Fruit fly (Drosophila melanogaster) whole organism, prepupa: ENCODE results near the gene WASp.

Experiments
- Blimp-1 ChIP-seq: fragments of 200-800 bp; sonication (Bioruptor generic); optimal IDR thresholded peaks from 3 replicates; lab custom pipeline; 2017; ENCODE audit warnings: missing biosample characterization, missing genetic modification characterization, mild to moderate bottlenecking, moderate library complexity, missing genetic modification reagents
- CG10669 ChIP-seq: fragments of 200-800 bp; sonication (Bioruptor generic); optimal IDR thresholded peaks from 3 replicates; lab custom pipeline; 2018; ENCODE audit warnings: missing biosample characterization, mild to moderate bottlenecking, missing genetic modification characterization, moderate library complexity
- CG11294 ChIP-seq: fragments of 200-800 bp; sonication (Bioruptor generic); IDR thresholded peaks from 2 replicates; pipeline ENCODE4 v1.3.6; 2022; ENCODE audit warnings: missing biosample characterization, missing genetic modification characterization
- CG11902 ChIP-seq: fragments of 200-800 bp; sonication (Bioruptor generic); optimal IDR thresholded peaks from 3 replicates; lab custom pipeline; 2016; ENCODE audit warnings: missing biosample characterization, missing genetic modification characterization
- CG15336 ChIP-seq: fragments of 200-800 bp; sonication (Bioruptor generic); IDR thresholded peaks from 2 replicates; pipeline ENCODE4 v1.3.6; 2022; ENCODE audit warnings: missing biosample characterization, missing genetic modification characterization
- CG1621 ChIP-seq: fragments of 200-800 bp; sonication (Bioruptor generic); optimal IDR thresholded peaks from 3 replicates; lab custom pipeline; 2018; ENCODE audit warnings: missing biosample characterization, mild to moderate bottlenecking, missing genetic modification characterization
- CG3032 ChIP-seq: fragments of 200-800 bp; optimal IDR thresholded peaks from 2 replicates; lab custom pipeline; 2019; ENCODE audit warnings: missing biosample characterization, mild to moderate bottlenecking, missing genetic modification characterization, moderate library complexity
- CG31627 ChIP-seq: fragments of 200-800 bp; sonication (Bioruptor generic); optimal IDR thresholded peaks from 3 replicates; lab custom pipeline; 2016; ENCODE audit warnings: missing biosample characterization, missing genetic modification characterization
- CG3919 ChIP-seq: fragments of 200-800 bp; sonication (Bioruptor generic); optimal IDR thresholded peaks from 3 replicates; lab custom pipeline; 2016; ENCODE audit warnings: missing biosample characterization, missing genetic modification characterization
- CG4318 ChIP-seq: fragments of 200-800 bp; sonication (Bioruptor generic); optimal IDR thresholded peaks from 3 replicates; lab custom pipeline; 2017; ENCODE audit warnings: missing biosample characterization, mild to moderate bottlenecking, missing genetic modification characterization
- CG6163 ChIP-seq: fragments of 200-800 bp; sonication (Bioruptor generic); IDR thresholded peaks from 3 replicates; pipeline ENCODE4 v1.3.6; 2022; ENCODE audit warnings: missing biosample characterization, missing genetic modification characterization
- CG6276 ChIP-seq: fragments of 200-800 bp; sonication (Bioruptor generic); optimal IDR thresholded peaks from 2 replicates; lab custom pipeline; 2017; ENCODE audit warnings: missing biosample characterization, mild to moderate bottlenecking, missing genetic modification characterization
- CG6808 ChIP-seq: fragments of 200-800 bp; sonication (Bioruptor generic); optimal IDR thresholded peaks from 3 replicates; lab custom pipeline; 2017; ENCODE audit warnings: missing biosample characterization, missing genetic modification characterization, mild to moderate bottlenecking, moderate library complexity, missing genetic modification reagents
- CG6854 ChIP-seq: fragments of 200-800 bp; sonication (Bioruptor generic); optimal IDR thresholded peaks from 2 replicates; lab custom pipeline; 2017; ENCODE audit warnings: missing biosample characterization, mild to moderate bottlenecking, missing genetic modification characterization
- CG7368 ChIP-seq: fragments of 200-800 bp; sonication (Bioruptor generic); optimal IDR thresholded peaks from 3 replicates; lab custom pipeline; 2016; ENCODE audit warnings: missing biosample characterization, missing genetic modification characterization
- CG8119 ChIP-seq: fragments of 200-800 bp; sonication (Bioruptor generic); IDR thresholded peaks from 3 replicates; pipeline ENCODE4 v1.3.6; 2022; ENCODE audit warnings: missing biosample characterization, missing genetic modification characterization
- CG8319 ChIP-seq: fragments of 200-800 bp; sonication (Bioruptor generic); optimal IDR thresholded peaks from 3 replicates; lab custom pipeline; 2016; ENCODE audit warnings: missing biosample characterization, missing genetic modification characterization
- CG8632 ChIP-seq: fragments of 200-800 bp; sonication (Bioruptor generic); optimal IDR thresholded peaks from 3 replicates; lab custom pipeline; 2016; ENCODE audit warnings: missing biosample characterization, missing genetic modification characterization
- CG9139 ChIP-seq: fragments of 200-800 bp; sonication (Bioruptor generic); optimal IDR thresholded peaks from 3 replicates; lab custom pipeline; 2017; ENCODE audit warnings: missing biosample characterization, mild to moderate bottlenecking, missing genetic modification characterization
- Eip75B ChIP-seq: fragments of 200-800 bp; sonication (Bioruptor generic); optimal IDR thresholded peaks from 3 replicates; lab custom pipeline; 2016; ENCODE audit warnings: missing biosample characterization, missing genetic modification characterization
- Eip93F ChIP-seq: fragments of 200-800 bp; sonication (Bioruptor generic); optimal IDR thresholded peaks from 2 replicates; lab custom pipeline; 2016; ENCODE audit warnings: missing biosample characterization, mild to moderate bottlenecking, missing genetic modification characterization
- Ets21C ChIP-seq: fragments of 200-800 bp; sonication (Bioruptor generic); optimal IDR thresholded peaks from 3 replicates; lab custom pipeline; 2016; ENCODE audit warnings: missing biosample characterization, missing genetic modification characterization
- Ets96B ChIP-seq: fragments of 200-800 bp; optimal IDR thresholded peaks from 2 replicates; lab custom pipeline; 2019; ENCODE audit warnings: missing biosample characterization, mild to moderate bottlenecking, missing genetic modification characterization, moderate library complexity
- Gug ChIP-seq: fragments of 200-800 bp; sonication (Bioruptor generic); IDR thresholded peaks from 2 replicates; pipeline ENCODE4 v1.3.6; 2022; ENCODE audit warnings: missing biosample characterization, missing genetic modification characterization
- Hr39 ChIP-seq: fragments of 200-800 bp; sonication (Bioruptor generic); optimal IDR thresholded peaks from 2 replicates; lab custom pipeline; 2016; ENCODE audit warnings: missing biosample characterization, missing genetic modification characterization
- Hr4 ChIP-seq: fragments of 200-800 bp; sonication (Bioruptor generic); optimal IDR thresholded peaks from 3 replicates; lab custom pipeline; 2016; ENCODE audit warnings: missing biosample characterization, missing genetic modification characterization
- Met ChIP-seq: fragments of 200-800 bp; sonication (Bioruptor generic); optimal IDR thresholded peaks from 3 replicates; lab custom pipeline; 2016; ENCODE audit warnings: missing biosample characterization, missing genetic modification characterization
- OdsH ChIP-seq: fragments of 200-800 bp; sonication (Bioruptor generic); optimal IDR thresholded peaks from 3 replicates; lab custom pipeline; 2016; ENCODE audit warnings: missing biosample characterization, missing genetic modification characterization
- Smox ChIP-seq: fragments of 200-800 bp; sonication (Bioruptor generic); optimal IDR thresholded peaks from 3 replicates; lab custom pipeline; 2016; ENCODE audit warnings: missing biosample characterization, missing genetic modification characterization
- achi ChIP-seq: fragments of 200-800 bp; sonication (Bioruptor generic); optimal IDR thresholded peaks from 3 replicates; lab custom pipeline; 2016; ENCODE audit warnings: missing biosample characterization, missing genetic modification characterization
- cyc ChIP-seq: fragments of 200-800 bp; sonication (Bioruptor generic); optimal IDR thresholded peaks from 3 replicates; lab custom pipeline; 2016; ENCODE audit warnings: missing biosample characterization, missing genetic modification characterization
- dac ChIP-seq: fragments of 200-800 bp; sonication (Bioruptor generic); optimal IDR thresholded peaks from 2 replicates; lab custom pipeline; 2017; ENCODE audit warnings: missing biosample characterization, mild to moderate bottlenecking, missing genetic modification characterization
- dsx ChIP-seq: fragments of 200-800 bp; optimal IDR thresholded peaks from 3 replicates; lab custom pipeline; 2019; ENCODE audit warnings: missing biosample characterization, mild to moderate bottlenecking, missing genetic modification characterization, moderate library complexity; ENCODE audit not compliant: poor library complexity, severe bottlenecking
- eg ChIP-seq: fragments of 200-800 bp; sonication (Bioruptor generic); IDR thresholded peaks from 3 replicates; pipeline ENCODE4 v1.3.6; 2022; ENCODE audit warnings: missing biosample characterization, missing genetic modification characterization
- esn ChIP-seq: fragments of 200-800 bp; sonication (Bioruptor generic); optimal IDR thresholded peaks from 2 replicates; lab custom pipeline; 2016; ENCODE audit warnings: missing biosample characterization, mild to moderate bottlenecking, missing genetic modification characterization, moderate library complexity
- fd59A ChIP-seq: fragments of 200-800 bp; sonication (Bioruptor generic); optimal IDR thresholded peaks from 2 replicates; lab custom pipeline; 2017; ENCODE audit warnings: missing biosample characterization, mild to moderate bottlenecking, missing genetic modification characterization, missing genetic modification reagents
- fd85E ChIP-seq: fragments of 200-800 bp; sonication (Bioruptor generic); optimal IDR thresholded peaks from 3 replicates; lab custom pipeline; 2016; ENCODE audit warnings: missing biosample characterization, missing genetic modification characterization
- fkh ChIP-seq: fragments of 200-800 bp; sonication (Bioruptor generic); optimal IDR thresholded peaks from 3 replicates; lab custom pipeline; 2017; ENCODE audit warnings: missing biosample characterization, mild to moderate bottlenecking, missing genetic modification characterization, moderate library complexity
- net ChIP-seq: fragments of 200-800 bp; sonication (Bioruptor generic); optimal IDR thresholded peaks from 3 replicates; lab custom pipeline; 2016; ENCODE audit warnings: missing biosample characterization, missing genetic modification characterization
- pdm3 ChIP-seq: fragments of 200-800 bp; sonication (Bioruptor generic); optimal IDR thresholded peaks from 3 replicates; lab custom pipeline; 2016; ENCODE audit warnings: missing biosample characterization, missing genetic modification characterization
- salr ChIP-seq, 2 experiments: fragments of 200-800 bp; sonication (Bioruptor generic); optimal IDR thresholded peaks; 3 replicates each; lab custom pipeline; 2016 to 2018; ENCODE audit warnings: missing biosample characterization in 2 of 2, missing genetic modification characterization in 2 of 2, mild to moderate bottlenecking in 1 of 2
- svp ChIP-seq: fragments of 200-800 bp; sonication (Bioruptor generic); peaks from one replicate; lab custom pipeline; 2016; ENCODE audit warnings: missing biosample characterization, missing genetic modification characterization
- topi ChIP-seq: fragments of 200-800 bp; sonication (Bioruptor generic); optimal IDR thresholded peaks from 3 replicates; lab custom pipeline; 2016; ENCODE audit warnings: missing biosample characterization, missing genetic modification characterization
- vri ChIP-seq: fragments of 200-800 bp; sonication (Bioruptor generic); optimal IDR thresholded peaks from 3 replicates; lab custom pipeline; 2016; ENCODE audit warnings: missing biosample characterization, mild to moderate bottlenecking, missing genetic modification characterization

WASp gene

dm6 chr3R:28805164-28805563 is 26.7 kb downstream of the WASp start (continued):
- TF ChIP-seq pdm3 (GFP tag; lab: Kevin White, UChicago) (no peak), Met (peak; percentile 17), Eip93F (GFP tag; lab: Kevin White, UChicago) (no peak), CG6808 (GFP tag; lab: Kevin White, UChicago) (no peak), CG15336 (GFP tag; lab: Robert Waterston, UW) (no peak), CG10669 (GFP tag; lab: Kevin White, UChicago) (no peak), OdsH (peak; percentile 9), CG8632 (GFP tag; lab: Kevin White, UChicago) (no peak), dac (GFP tag; lab: Kevin White, UChicago) (no peak), fkh (GFP tag; lab: Kevin White, UChicago) (no peak), net (GFP tag; lab: Kevin White, UChicago) (no peak), CG11902 (GFP tag; lab: Kevin White, UChicago) (peak; percentile 52), CG6276 (GFP tag; lab: Kevin White, UChicago) (no peak), CG4318 (GFP tag; lab: Kevin White, UChicago) (no peak), CG9139 (GFP tag; lab: Kevin White, UChicago) (no peak), CG6854 (no peak), Eip75B (GFP tag; lab: Kevin White, UChicago) (no peak), Hr39 (GFP tag; lab: Kevin White, UChicago) (peak; percentile 31), cyc (no peak), Ets96B (no peak), eg (GFP tag; lab: Robert Waterston, UW) (no peak), vri (no peak), dsx (GFP tag; lab: Kevin White, UChicago) (no peak), svp (GFP tag; lab: Kevin White, UChicago) (peak; percentile 91), fd85E (GFP tag; lab: Kevin White, UChicago) (no peak), fd59A (GFP tag; lab: Kevin White, UChicago) (peak; percentile 29)

DNA sequence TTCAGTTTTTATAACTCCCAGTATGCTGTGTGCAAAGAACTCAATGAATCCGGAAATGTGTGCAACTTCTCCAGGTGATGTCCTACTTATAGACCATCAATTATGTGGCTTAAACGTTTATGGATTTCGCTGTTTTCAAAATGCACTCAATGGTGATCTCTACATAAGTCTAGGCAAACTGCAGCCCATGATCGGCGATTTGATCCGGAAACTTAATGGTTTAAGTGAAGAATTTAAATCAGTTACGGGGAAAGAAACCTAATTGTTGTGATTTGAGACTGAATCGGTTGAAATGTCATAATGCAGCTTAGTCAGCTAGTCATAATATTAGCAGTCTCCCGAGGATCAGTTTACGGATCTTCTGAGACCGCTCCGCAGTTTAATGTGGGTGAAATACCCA is 41.6 kb downstream of the WASp start, which contains the start of gene intr:
Gene intr, plus strand, starts transcription at position 301 of the 400 bp plus-strand sequence.
- TF ChIP-seq salr (GFP tag; optimal IDR thresholded peaks at IDR 0.05; lab: Kevin White, UChicago) (no peak), Blimp-1 (GFP tag; lab: Kevin White, UChicago) (no peak), net (GFP tag; lab: Kevin White, UChicago) (no peak), esn (no peak), cyc (no peak), CG6808 (GFP tag; lab: Kevin White, UChicago) (no peak), CG7368 (GFP tag; lab: Kevin White, UChicago) (no peak), CG8319 (no peak), CG3919 (GFP tag; lab: Kevin White, UChicago) (no peak), CG6163 (GFP tag; lab: Robert Waterston, UW) (no peak), CG6276 (GFP tag; lab: Kevin White, UChicago) (no peak), topi (GFP tag; lab: Kevin White, UChicago) (no peak), CG9139 (GFP tag; lab: Kevin White, UChicago) (no peak), Met (no peak), achi (no peak), Ets96B (no peak), Eip75B (GFP tag; lab: Kevin White, UChicago) (no peak), Eip93F (GFP tag; lab: Kevin White, UChicago) (no peak), CG8632 (GFP tag; lab: Kevin White, UChicago) (no peak)
- TF ChIP-seq, all 60 proteins: peak for 0

DNA sequence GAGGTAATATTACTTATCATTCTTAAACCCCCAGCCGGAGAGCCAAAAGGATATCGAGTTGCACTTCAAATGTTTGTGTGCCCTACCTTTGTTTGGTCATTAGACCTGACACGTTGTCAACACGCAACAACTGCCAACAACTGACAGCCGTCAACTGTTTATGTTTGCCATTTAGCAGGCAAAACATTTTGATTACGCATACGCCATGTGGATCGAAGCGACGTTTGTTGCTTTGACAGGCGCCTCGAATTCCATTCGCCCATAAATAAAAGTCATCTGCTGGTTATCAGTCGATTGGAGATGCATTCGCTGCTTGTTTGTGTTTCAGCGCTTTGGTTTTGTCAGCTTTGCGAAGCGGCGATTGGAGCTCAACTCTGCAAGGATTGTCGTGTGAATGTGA is 42.5 kb downstream of the WASp start, which contains the start of gene CG34295:
Gene CG34295, plus strand, starts transcription at position 301 of the 400 bp plus-strand sequence.
- TF ChIP-seq cyc (no peak), CG11294 (GFP tag; lab: Robert Waterston, UW) (no peak), CG8319 (no peak), Ets21C (no peak), CG6163 (GFP tag; lab: Robert Waterston, UW) (no peak), Met (no peak), CG3032 (no peak), Gug (GFP tag; lab: Robert Waterston, UW) (no peak), CG8119 (GFP tag; lab: Robert Waterston, UW) (no peak), dac (GFP tag; lab: Kevin White, UChicago) (no peak), CG7368 (GFP tag; lab: Kevin White, UChicago) (no peak), eg (GFP tag; lab: Robert Waterston, UW) (no peak), salr (GFP tag; optimal IDR thresholded peaks at IDR 0.05; lab: Kevin White, UChicago) (no peak), Smox (no peak), CG8632 (GFP tag; lab: Kevin White, UChicago) (no peak), CG10669 (GFP tag; lab: Kevin White, UChicago) (no peak), Hr4 (no peak), CG31627 (GFP tag; lab: Kevin White, UChicago) (no peak), CG1621 (tag; lab: Kevin White, UChicago) (no peak), vri (no peak)
